Worm (Caenorhabditis elegans): ENCODE results near the gene fzo-1.
"Not testable (repeated sequence)": the region's sequence is repeated elsewhere in the genome, so short reads cannot be mapped to it uniquely, and the experiment has no call there.

fzo-1 gene

ce11 chrII:5818298-5818697 lies 17.7 kb downstream of the fzo-1 start, which contains the start of gene ZK1248.4:
Gene ZK1248.4 (plus strand): TSS chrII:5818598.
- TF ChIP-seq nhr-77 (tag; optimal IDR thresholded peaks at IDR 0.05), result no peak
- TF ChIP-seq skn-1 (tag; optimal IDR thresholded peaks at IDR 0.05), result no peak
- TF ChIP-seq daf-12 (tag; optimal IDR thresholded peaks at IDR 0.05), result no peak
- TF ChIP-seq lin-1 (GFP tag; IDR thresholded peaks at IDR 0.05), result no peak
- no peak for TF ChIP-seq F37D6.2 (tag; optimal IDR thresholded peaks at IDR 0.05)
- no peak for TF ChIP-seq ztf-7 (tag; optimal IDR thresholded peaks at IDR 0.05)
- no peak for TF ChIP-seq zag-1 (tag; optimal IDR thresholded peaks at IDR 0.05)
- TF ChIP-seq php-3 (GFP tag; IDR thresholded peaks at IDR 0.05), result no peak
- TF ChIP-seq dmd-6 (GFP tag; IDR thresholded peaks at IDR 0.05), result no peak
- TF ChIP-seq T26A8.4 (GFP tag; IDR thresholded peaks at IDR 0.05), result no peak
- no peak for TF ChIP-seq Y48G9A.11 (GFP tag; IDR thresholded peaks at IDR 0.05)
- no peak for TF ChIP-seq dmd-9 (GFP tag; IDR thresholded peaks at IDR 0.05)
- no peak for TF ChIP-seq mxl-3 (GFP tag; optimal IDR thresholded peaks at IDR 0.05)
- no peak for TF ChIP-seq Y105C5A.15 (GFP tag; IDR thresholded peaks at IDR 0.05)
- no peak for TF ChIP-seq lin-29 (GFP tag; IDR thresholded peaks at IDR 0.05)
- TF ChIP-seq nhr-42 (GFP tag; IDR thresholded peaks at IDR 0.05), result no peak
- TF ChIP-seq lin-13 (GFP tag; optimal IDR thresholded peaks at IDR 0.05), result no peak
- no peak for TF ChIP-seq snpc-4 (tag; optimal IDR thresholded peaks at IDR 0.05)

ce11 chrII:5816346-5816745 lies 19.7 kb downstream of the fzo-1 start, which contains the start of gene ZK1248.20:
Gene ZK1248.20 (plus strand): TSS chrII:5816646.
- TF ChIP-seq lin-13 (GFP tag; optimal IDR thresholded peaks at IDR 0.05), result no peak
- TF ChIP-seq zag-1 (tag; optimal IDR thresholded peaks at IDR 0.05), result no peak
- no peak for TF ChIP-seq egl-27 (tag; optimal IDR thresholded peaks at IDR 0.05)
- no peak for TF ChIP-seq ceh-44 (GFP tag; IDR thresholded peaks at IDR 0.05)
- TF ChIP-seq tag-97 (GFP tag; IDR thresholded peaks at IDR 0.05), result no peak
- TF ChIP-seq lin-15B (tag; optimal IDR thresholded peaks at IDR 0.05), result no peak
- no peak for TF ChIP-seq nhr-6 (tag; optimal IDR thresholded peaks at IDR 0.05)
- TF ChIP-seq dmd-9 (GFP tag; IDR thresholded peaks at IDR 0.05), result no peak
- no peak for TF ChIP-seq nhr-10 (tag; optimal IDR thresholded peaks at IDR 0.05)
- no peak for TF ChIP-seq hif-1 (tag; optimal IDR thresholded peaks at IDR 0.05)
- no peak for TF ChIP-seq lsy-2 (tag; optimal IDR thresholded peaks at IDR 0.05)
- TF ChIP-seq F44E2.7 (GFP tag; IDR thresholded peaks at IDR 0.05), result no peak
- TF ChIP-seq arid-1 (GFP tag; conservative IDR thresholded peaks at IDR 0.05), result no peak
- no peak for TF ChIP-seq F49E8.2 (tag; optimal IDR thresholded peaks at IDR 0.05; ENCODE audit: borderline replicate concordance)
- TF ChIP-seq lin-29 (GFP tag; IDR thresholded peaks at IDR 0.05), result no peak
- no peak for TF ChIP-seq zip-2 (tag; optimal IDR thresholded peaks at IDR 0.05)
- TF ChIP-seq hmg-1.1 (GFP tag; IDR thresholded peaks at IDR 0.05), result no peak
- no peak for TF ChIP-seq T20F7.1 (GFP tag; optimal IDR thresholded peaks at IDR 0.05)
- no peak for TF ChIP-seq pha-4 (GFP tag; IDR thresholded peaks at IDR 0.05)
- no peak for TF ChIP-seq pha-4 (tag; optimal IDR thresholded peaks at IDR 0.05)
- TF ChIP-seq saeg-2 (GFP tag; IDR thresholded peaks at IDR 0.05), result no peak

- not testable (repeated sequence) for TF ChIP-seq cey-2 (tag; optimal IDR thresholded peaks at IDR 0.05; ENCODE audit: borderline replicate concordance, insufficient read depth); lin-1 (GFP tag; IDR thresholded peaks at IDR 0.05); nhr-41 (GFP tag; IDR thresholded peaks at IDR 0.05)
These were observed 20.6 kb downstream of the fzo-1 start, which contains the start of gene wago-5 for ce11 chrII:5815382-5815781. Gene wago-5 (minus strand): TSS chrII:5815482.

ce11 chrII:5810230-5810629 lies 25.8 kb downstream of the fzo-1 start, which contains the start of the genes msp-64 and ZK1248.5:
Gene msp-64 (minus strand): TSS chrII:5810330.
Gene ZK1248.5 (plus strand): TSS chrII:5810514.
- TF ChIP-seq Y75B8A.6 (GFP tag; IDR thresholded peaks at IDR 0.05) (no peak), snpc-1.2 (GFP tag; IDR thresholded peaks at IDR 0.05) (no peak), zip-11 (GFP tag; IDR thresholded peaks at IDR 0.05) (no peak), madf-5 (GFP tag; IDR thresholded peaks at IDR 0.05) (no peak), sdz-12 (GFP tag; optimal IDR thresholded peaks at IDR 0.05) (no peak), spr-3 (GFP tag; optimal IDR thresholded peaks at IDR 0.05) (no peak), Y105C5A.15 (GFP tag; IDR thresholded peaks at IDR 0.05) (no peak), nhr-6 (tag; optimal IDR thresholded peaks at IDR 0.05) (no peak)

All from whole organism, L4 larva.